Worm (Caenorhabditis elegans): Measurements from ENCODE around the gene H03A11.2.

The H03A11.2 gene

ce11 chrX:15200720-15201119 lies 29.7 kb downstream of the H03A11.2 start (continued):
- TF ChIP-seq pax-3 (tag; optimal IDR thresholded peaks at IDR 0.05) (no peak), nhr-77 (tag; optimal IDR thresholded peaks at IDR 0.05) (no peak), lsy-2 (tag; optimal IDR thresholded peaks at IDR 0.05) (peak in 1 of 2 experiments; percentile 41), C34B4.2 (tag; optimal IDR thresholded peaks at IDR 0.05) (no peak), snu-23 (GFP tag; optimal IDR thresholded peaks at IDR 0.05) (peak; percentile 63), lin-35 (GFP tag; optimal IDR thresholded peaks at IDR 0.05) (peak in 1 of 2 experiments; percentile 72), nhr-20 (tag; optimal IDR thresholded peaks at IDR 0.05) (peak; percentile 56), ztf-11 (tag; optimal IDR thresholded peaks at IDR 0.05) (no peak), irx-1 (tag; optimal IDR thresholded peaks at IDR 0.05) (no peak), lin-39 (tag; optimal IDR thresholded peaks at IDR 0.05) (no peak)

ce11 chrX:15200146-15200545 lies 30.3 kb downstream of the H03A11.2 start:
- TF ChIP-seq ceh-8 (GFP tag; optimal IDR thresholded peaks at IDR 0.05) = no peak
- peak; percentile 33 for TF ChIP-seq lin-14 (GFP tag; optimal IDR thresholded peaks at IDR 0.05)
- peak; percentile 56 for TF ChIP-seq fkh-10 (GFP tag; optimal IDR thresholded peaks at IDR 0.05)

ce11 chrX:15199052-15199451 lies 31.4 kb downstream of the H03A11.2 start, which contains the start of gene snt-7:
Gene snt-7 (minus strand): TSS chrX:15199152.
- TF ChIP-seq elt-3 (tag; optimal IDR thresholded peaks at IDR 0.05) (no peak), ztf-4 (tag; optimal IDR thresholded peaks at IDR 0.05) (no peak), mef-2 (tag; optimal IDR thresholded peaks at IDR 0.05) (no peak), lin-13 (GFP tag; optimal IDR thresholded peaks at IDR 0.05) (no peak), hlh-4 (tag; optimal IDR thresholded peaks at IDR 0.05) (no peak), nhr-76 (tag; optimal IDR thresholded peaks at IDR 0.05) (no peak), elt-2 (tag; optimal IDR thresholded peaks at IDR 0.05) (no peak), C04F5.9 (tag; optimal IDR thresholded peaks at IDR 0.05) (no peak), irx-1 (tag; optimal IDR thresholded peaks at IDR 0.05) (no peak)

- no peak for TF ChIP-seq rnt-1 (tag; optimal IDR thresholded peaks at IDR 0.05)
- no peak for TF ChIP-seq zip-4 (GFP tag; optimal IDR thresholded peaks at IDR 0.05)
- no peak for TF ChIP-seq Y116A8C.19 (tag; optimal IDR thresholded peaks at IDR 0.05; ENCODE audit: borderline replicate concordance)
- TF ChIP-seq vab-15 (tag; optimal IDR thresholded peaks at IDR 0.05) = no peak
- no peak for TF ChIP-seq zag-1 (tag; optimal IDR thresholded peaks at IDR 0.05)
- no peak for TF ChIP-seq efl-3 (GFP tag; optimal IDR thresholded peaks at IDR 0.05)
- TF ChIP-seq swsn-7 (tag; optimal IDR thresholded peaks at IDR 0.05) = no peak
- no peak for TF ChIP-seq mab-9 (GFP tag; IDR thresholded peaks at IDR 0.05)
- no peak for TF ChIP-seq ceh-88 (GFP tag; IDR thresholded peaks at IDR 0.05)
- no peak for TF ChIP-seq pag-3 (tag; optimal IDR thresholded peaks at IDR 0.05; ENCODE audit: borderline replicate concordance, insufficient read depth)
- TF ChIP-seq ceh-8 (GFP tag; optimal IDR thresholded peaks at IDR 0.05) = no peak
- peak; percentile 20 for TF ChIP-seq nhr-47 (tag; optimal IDR thresholded peaks at IDR 0.05)
- peak; percentile 23 for TF ChIP-seq tbx-2 (tag; optimal IDR thresholded peaks at IDR 0.05)
- TF ChIP-seq elt-3 (tag; optimal IDR thresholded peaks at IDR 0.05) = no peak
- TF ChIP-seq sox-4 (tag; optimal IDR thresholded peaks at IDR 0.05) = no peak
- TF ChIP-seq ceh-82 (tag; optimal IDR thresholded peaks at IDR 0.05) = no peak
- no peak for TF ChIP-seq fkh-4 (tag; optimal IDR thresholded peaks at IDR 0.05; ENCODE audit: borderline replicate concordance)
- no peak for TF ChIP-seq fos-1 (tag; optimal IDR thresholded peaks at IDR 0.05)
- no peak for TF ChIP-seq dsc-1 (tag; optimal IDR thresholded peaks at IDR 0.05)
- TF ChIP-seq nhr-71 (tag; optimal IDR thresholded peaks at IDR 0.05) = peak; percentile 50
- no peak for TF ChIP-seq mdl-1 (tag; optimal IDR thresholded peaks at IDR 0.05)
- TF ChIP-seq hlh-4 (tag; optimal IDR thresholded peaks at IDR 0.05) = no peak
- no peak for TF ChIP-seq pax-3 (tag; optimal IDR thresholded peaks at IDR 0.05)
- no peak for TF ChIP-seq nhr-11 (tag; optimal IDR thresholded peaks at IDR 0.05)
- TF ChIP-seq lin-14 (GFP tag; optimal IDR thresholded peaks at IDR 0.05) = peak; percentile 27
- no peak for TF ChIP-seq nhr-237 (tag; optimal IDR thresholded peaks at IDR 0.05)
- TF ChIP-seq sup-37 (GFP tag; optimal IDR thresholded peaks at IDR 0.05) = no peak
- TF ChIP-seq nhr-77 (tag; optimal IDR thresholded peaks at IDR 0.05) = no peak
- no peak for TF ChIP-seq isw-1 (GFP tag; IDR thresholded peaks at IDR 0.05)
- TF ChIP-seq C04F5.9 (tag; optimal IDR thresholded peaks at IDR 0.05) = no peak
- TF ChIP-seq unc-98 (GFP tag; IDR thresholded peaks at IDR 0.05) = no peak
- TF ChIP-seq alr-1 (tag; optimal IDR thresholded peaks at IDR 0.05; ENCODE audit: borderline replicate concordance) = no peak
- TF ChIP-seq nhr-19 (GFP tag; conservative IDR thresholded peaks at IDR 0.05) = no peak
These were observed 36.2 kb downstream of the H03A11.2 start, which contains the start of gene phat-6 for ce11 chrX:15194283-15194682. Gene phat-6 (minus strand): TSS chrX:15194383.

Data from whole organism, L1 larva.